Worm (Caenorhabditis elegans) whole organism, L4/young adult: ENCODE data around the gene srsx-25.

Experiments
- W03F9.2 ChIP-seq: fragments of 150-350 bp; optimal IDR thresholded peaks from 2 replicates; lab custom pipeline; 2014; ENCODE audit warnings: missing biosample characterization, missing genetic modification characterization
- dao-5 ChIP-seq: sonication (generic microtip); optimal IDR thresholded peaks from 2 replicates; lab custom pipeline; 2016; ENCODE audit warnings: missing genotype, missing genetic modification characterization, moderate library complexity, missing compliant biosample characterization
- him-1 ChIP-seq: sonication (generic microtip); optimal IDR thresholded peaks from 2 replicates; lab custom pipeline; 2016; ENCODE audit warnings: missing genotype, missing genetic modification reagents, missing genetic modification characterization, missing compliant biosample characterization

ce11 chrIV:13380506-13380905 lies 15.5 kb downstream of the srsx-25 start:
- TF ChIP-seq W03F9.2 (tag; lab: Kevin White, UChicago) (no peak), dao-5 (tag; lab: Kevin White, UChicago) (no peak), him-1 (no peak)
